Worm (Caenorhabditis elegans) whole organism, L4 larva: Measurements from ENCODE around the gene egal-1.

Experiments
- T20F7.1 ChIP-seq: fragments of 200-800 bp; sonication (Bioruptor generic); optimal IDR thresholded peaks from 2 replicates; lab custom pipeline; 2018; ENCODE audit warnings: mild to moderate bottlenecking, missing genetic modification characterization, missing compliant biosample characterization
- ceh-62 ChIP-seq: sonication (generic microtip); optimal IDR thresholded peaks from 2 replicates; lab custom pipeline; 2017; ENCODE audit warnings: missing biosample characterization, missing genetic modification characterization
- dpl-1 ChIP-seq: fragments of 150-350 bp; optimal IDR thresholded peaks from 2 replicates; lab custom pipeline; 2014; ENCODE audit warnings: missing biosample characterization, missing genetic modification reagents, missing genetic modification characterization
- duxl-1 ChIP-seq: sonication (generic microtip); optimal IDR thresholded peaks from 2 replicates; lab custom pipeline; 2016; ENCODE audit warnings: mild to moderate bottlenecking, missing genetic modification characterization, moderate library complexity, missing compliant biosample characterization; ENCODE audit not compliant: poor library complexity
- lin-39 ChIP-seq: fragments of 150-350 bp; optimal IDR thresholded peaks from 2 replicates; lab custom pipeline; 2014; ENCODE audit warnings: missing biosample characterization, missing genetic modification reagents, missing genetic modification characterization
- madf-9 ChIP-seq: fragments of 200-800 bp; sonication (Bioruptor generic); conservative IDR thresholded peaks from 2 replicates; pipeline ENCODE4 v1.3.6; 2022; ENCODE audit warnings: missing genetic modification reagents, missing genetic modification characterization, missing compliant biosample characterization
- mxl-3 ChIP-seq: fragments of 200-800 bp; sonication (Bioruptor generic); optimal IDR thresholded peaks from 2 replicates; lab custom pipeline; 2018; ENCODE audit warnings: mild to moderate bottlenecking, missing genetic modification characterization, missing compliant biosample characterization
- nhr-11 ChIP-seq: fragments of 150-350 bp; optimal IDR thresholded peaks from 2 replicates; lab custom pipeline; 2014; ENCODE audit warnings: missing biosample characterization, missing genetic modification characterization
- nhr-41 ChIP-seq: fragments of 200-800 bp; sonication (Bioruptor generic); IDR thresholded peaks from 2 replicates; pipeline ENCODE4 v1.3.6; 2022; ENCODE audit warnings: missing genetic modification reagents, missing genetic modification characterization, missing compliant biosample characterization
- nhr-76 ChIP-seq: fragments of 150-350 bp; optimal IDR thresholded peaks from 2 replicates; lab custom pipeline; 2014; ENCODE audit warnings: missing biosample characterization, missing genetic modification characterization
- unc-62 ChIP-seq, 3 experiments: fragments of 150-350 bp in 1 of 3; sonication (generic microtip); optimal IDR thresholded peaks in 2 of 3; peaks in 1 of 3; 1 replicate in 1 of 3; 2 replicates in 2 of 3; lab custom pipeline; 2014 to 2017; ENCODE audit warnings: missing biosample characterization in 3 of 3, missing genetic modification characterization in 3 of 3, missing genetic modification reagents in 3 of 3, missing genotype in 1 of 3
- zfp-3 ChIP-seq: fragments of 200-800 bp; sonication (Bioruptor generic); conservative IDR thresholded peaks from 2 replicates; pipeline ENCODE4 v1.3.6; 2022; ENCODE audit warnings: missing genetic modification reagents, missing genetic modification characterization, missing compliant biosample characterization

ce11 chrIV:5811079-5811622 lies 13.4 kb upstream of the egal-1 start:
- TF ChIP-seq nhr-76 (tag; lab: Kevin White, UChicago) (no peak), madf-9 (GFP tag; lab: Robert Waterston, UW) (no peak), duxl-1 (tag; lab: Kevin White, UChicago) (no peak), nhr-11 (tag; lab: Kevin White, UChicago) (no peak), ceh-62 (tag; lab: Kevin White, UChicago) (no peak), mxl-3 (GFP tag; lab: Kevin White, UChicago) (no peak), dpl-1 (GFP tag; lab: Kevin White, UChicago) (no peak), unc-62 (GFP tag; optimal IDR thresholded peaks at IDR 0.05 in 1 of 2; lab: Kevin White, UChicago) (peak in 1 of 2 experiments; percentile 87), unc-62 (tag; optimal IDR thresholded peaks at IDR 0.05; lab: Kevin White, UChicago) (no peak), zfp-3 (no peak), T20F7.1 (no peak), nhr-41 (GFP tag; lab: Robert Waterston, UW) (no peak), lin-39 (tag; lab: Kevin White, UChicago) (no peak)
